ENCODE assay signal across 1 fruit fly cellular context in genomic region chr3R:14765364-14765993, dm6.
TF ChIP-seq lines count a peak whose summit lies in the region.

No protein-coding gene starts in this region.

TF ChIP-seq in whole organism, prepupa, 60 proteins besides CTCF, POLR2A, EP300 and RAD21 (continued from another document):
- TF ChIP-seq Ets96B (tag; optimal IDR thresholded peaks at IDR 0.05; lab: Kevin White, UChicago) (peak; percentile 33), eg (GFP tag; IDR thresholded peaks at IDR 0.05; lab: Robert Waterston, UW) (peak; percentile 82), Eip75B (GFP tag; optimal IDR thresholded peaks at IDR 0.05; lab: Kevin White, UChicago) (peak; percentile 84), net (GFP tag; optimal IDR thresholded peaks at IDR 0.05; lab: Kevin White, UChicago) (peak; percentile 69), achi (GFP tag; optimal IDR thresholded peaks at IDR 0.05; lab: Kevin White, UChicago) (peak; percentile 57), Met (GFP tag; optimal IDR thresholded peaks at IDR 0.05; lab: Kevin White, UChicago) (peak; percentile 72), CG3919 (GFP tag; optimal IDR thresholded peaks at IDR 0.05; lab: Kevin White, UChicago) (peak; percentile 56), CG11762 (GFP tag; optimal IDR thresholded peaks at IDR 0.05; lab: Kevin White, UChicago; ENCODE audit: insufficient read depth) (peak; percentile 44), CG11294 (GFP tag; IDR thresholded peaks at IDR 0.05; lab: Robert Waterston, UW) (peak; percentile 23; the same call in 1 of the 2 replicates), CG6854 (GFP tag; optimal IDR thresholded peaks at IDR 0.05; lab: Kevin White, UChicago) (peak; percentile 82), Eip93F (GFP tag; optimal IDR thresholded peaks at IDR 0.05; lab: Kevin White, UChicago) (no peak), cyc (GFP tag; optimal IDR thresholded peaks at IDR 0.05; lab: Kevin White, UChicago) (peak; percentile 31), CG4318 (GFP tag; optimal IDR thresholded peaks at IDR 0.05; lab: Kevin White, UChicago) (no peak), fd85E (GFP tag; optimal IDR thresholded peaks at IDR 0.05; lab: Kevin White, UChicago) (no peak), acj6 (GFP tag; optimal IDR thresholded peaks at IDR 0.05; lab: Kevin White, UChicago) (peak; percentile 59), CG8632 (GFP tag; optimal IDR thresholded peaks at IDR 0.05; lab: Kevin White, UChicago) (peak; percentile 63), spab (GFP tag; optimal IDR thresholded peaks at IDR 0.05; lab: Kevin White, UChicago) (peak; percentile 47), dsx (GFP tag; optimal IDR thresholded peaks at IDR 0.05; lab: Kevin White, UChicago; ENCODE audit: poor library complexity, severe bottlenecking) (peak; percentile 19), CG16779 (tag; optimal IDR thresholded peaks at IDR 0.05; lab: Kevin White, UChicago) (peak; percentile 42), fkh (GFP tag; optimal IDR thresholded peaks at IDR 0.05; lab: Kevin White, UChicago) (no peak), topi (GFP tag; optimal IDR thresholded peaks at IDR 0.05; lab: Kevin White, UChicago) (peak; percentile 53), Lpt (GFP tag; optimal IDR thresholded peaks at IDR 0.05; lab: Kevin White, UChicago) (peak; percentile 29), CG6276 (GFP tag; optimal IDR thresholded peaks at IDR 0.05; lab: Kevin White, UChicago) (peak; percentile 18), fd59A (GFP tag; optimal IDR thresholded peaks at IDR 0.05; lab: Kevin White, UChicago) (peak; percentile 52), salr (GFP tag; optimal IDR thresholded peaks at IDR 0.05; lab: Kevin White, UChicago) (peak; percentile 7 to 11), vri (GFP tag; optimal IDR thresholded peaks at IDR 0.05; lab: Kevin White, UChicago) (peak; percentile 42), Hr38 (GFP tag; optimal IDR thresholded peaks at IDR 0.05; lab: Kevin White, UChicago) (no peak), CG9139 (GFP tag; optimal IDR thresholded peaks at IDR 0.05; lab: Kevin White, UChicago) (peak; percentile 74), CG10669 (GFP tag; optimal IDR thresholded peaks at IDR 0.05; lab: Kevin White, UChicago) (peak; percentile 55), CG6792 (GFP tag; optimal IDR thresholded peaks at IDR 0.05; lab: Kevin White, UChicago) (peak; percentile 68), Smox (GFP tag; optimal IDR thresholded peaks at IDR 0.05; lab: Kevin White, UChicago) (peak; percentile 56), Sox15 (GFP tag; optimal IDR thresholded peaks at IDR 0.05; lab: Kevin White, UChicago) (peak; percentile 44), CG1621 (tag; optimal IDR thresholded peaks at IDR 0.05; lab: Kevin White, UChicago) (peak; percentile 42)
TF ChIP-seq in whole organism, prepupa: peak in this region for 51.
